Fruit fly (Drosophila melanogaster) whole organism, prepupa: ENCODE results near the gene CG6418.
A peak's percentile ranks its signal among the peaks of the same experiment; 100 is the strongest.

Experiments
- CG10631 ChIP-seq: fragments of 200-800 bp; sonication (Bioruptor generic); optimal IDR thresholded peaks from 2 replicates; lab custom pipeline; 2016; ENCODE audit warnings: missing biosample characterization, missing genetic modification characterization
- CG10669 ChIP-seq: fragments of 200-800 bp; sonication (Bioruptor generic); optimal IDR thresholded peaks from 3 replicates; lab custom pipeline; 2018; ENCODE audit warnings: missing biosample characterization, mild to moderate bottlenecking, missing genetic modification characterization, moderate library complexity
- CG11294 ChIP-seq: fragments of 200-800 bp; sonication (Bioruptor generic); IDR thresholded peaks from 2 replicates; pipeline ENCODE4 v1.3.6; 2022; ENCODE audit warnings: missing biosample characterization, missing genetic modification characterization
- CG15336 ChIP-seq: fragments of 200-800 bp; sonication (Bioruptor generic); IDR thresholded peaks from 2 replicates; pipeline ENCODE4 v1.3.6; 2022; ENCODE audit warnings: missing biosample characterization, missing genetic modification characterization
- CG1621 ChIP-seq: fragments of 200-800 bp; sonication (Bioruptor generic); optimal IDR thresholded peaks from 3 replicates; lab custom pipeline; 2018; ENCODE audit warnings: missing biosample characterization, mild to moderate bottlenecking, missing genetic modification characterization
- CG16779 ChIP-seq: fragments of 200-800 bp; sonication (Bioruptor generic); optimal IDR thresholded peaks from 3 replicates; lab custom pipeline; 2017; ENCODE audit warnings: missing biosample characterization, mild to moderate bottlenecking, missing genetic modification characterization
- CG32006 ChIP-seq: fragments of 200-800 bp; sonication (Bioruptor generic); optimal IDR thresholded peaks from 3 replicates; lab custom pipeline; 2017; ENCODE audit warnings: missing biosample characterization, mild to moderate bottlenecking, missing genetic modification characterization
- CG3919 ChIP-seq: fragments of 200-800 bp; sonication (Bioruptor generic); optimal IDR thresholded peaks from 3 replicates; lab custom pipeline; 2016; ENCODE audit warnings: missing biosample characterization, missing genetic modification characterization
- CG4318 ChIP-seq: fragments of 200-800 bp; sonication (Bioruptor generic); optimal IDR thresholded peaks from 3 replicates; lab custom pipeline; 2017; ENCODE audit warnings: missing biosample characterization, mild to moderate bottlenecking, missing genetic modification characterization
- CG6163 ChIP-seq: fragments of 200-800 bp; sonication (Bioruptor generic); IDR thresholded peaks from 3 replicates; pipeline ENCODE4 v1.3.6; 2022; ENCODE audit warnings: missing biosample characterization, missing genetic modification characterization
- CG6276 ChIP-seq: fragments of 200-800 bp; sonication (Bioruptor generic); optimal IDR thresholded peaks from 2 replicates; lab custom pipeline; 2017; ENCODE audit warnings: missing biosample characterization, mild to moderate bottlenecking, missing genetic modification characterization
- CG6792 ChIP-seq: fragments of 200-800 bp; sonication (Bioruptor generic); optimal IDR thresholded peaks from 3 replicates; lab custom pipeline; 2016; ENCODE audit warnings: missing biosample characterization, missing genetic modification characterization
- CG6808 ChIP-seq: fragments of 200-800 bp; sonication (Bioruptor generic); optimal IDR thresholded peaks from 3 replicates; lab custom pipeline; 2017; ENCODE audit warnings: missing biosample characterization, missing genetic modification characterization, mild to moderate bottlenecking, moderate library complexity, missing genetic modification reagents
- CG6854 ChIP-seq: fragments of 200-800 bp; sonication (Bioruptor generic); optimal IDR thresholded peaks from 2 replicates; lab custom pipeline; 2017; ENCODE audit warnings: missing biosample characterization, mild to moderate bottlenecking, missing genetic modification characterization
- CG8119 ChIP-seq: fragments of 200-800 bp; sonication (Bioruptor generic); IDR thresholded peaks from 3 replicates; pipeline ENCODE4 v1.3.6; 2022; ENCODE audit warnings: missing biosample characterization, missing genetic modification characterization
- CG8632 ChIP-seq: fragments of 200-800 bp; sonication (Bioruptor generic); optimal IDR thresholded peaks from 3 replicates; lab custom pipeline; 2016; ENCODE audit warnings: missing biosample characterization, missing genetic modification characterization
- CG9139 ChIP-seq: fragments of 200-800 bp; sonication (Bioruptor generic); optimal IDR thresholded peaks from 3 replicates; lab custom pipeline; 2017; ENCODE audit warnings: missing biosample characterization, mild to moderate bottlenecking, missing genetic modification characterization
- Eip78C ChIP-seq: fragments of 200-800 bp; sonication (Bioruptor generic); peaks from one replicate; lab custom pipeline; 2016; ENCODE audit warnings: missing biosample characterization, missing genetic modification characterization
- Eip93F ChIP-seq: fragments of 200-800 bp; sonication (Bioruptor generic); optimal IDR thresholded peaks from 2 replicates; lab custom pipeline; 2016; ENCODE audit warnings: missing biosample characterization, mild to moderate bottlenecking, missing genetic modification characterization
- Ets21C ChIP-seq: fragments of 200-800 bp; sonication (Bioruptor generic); optimal IDR thresholded peaks from 3 replicates; lab custom pipeline; 2016; ENCODE audit warnings: missing biosample characterization, missing genetic modification characterization
- Ets96B ChIP-seq: fragments of 200-800 bp; optimal IDR thresholded peaks from 2 replicates; lab custom pipeline; 2019; ENCODE audit warnings: missing biosample characterization, mild to moderate bottlenecking, missing genetic modification characterization, moderate library complexity
- Gug ChIP-seq: fragments of 200-800 bp; sonication (Bioruptor generic); IDR thresholded peaks from 2 replicates; pipeline ENCODE4 v1.3.6; 2022; ENCODE audit warnings: missing biosample characterization, missing genetic modification characterization
- Hr38 ChIP-seq: sonication (Bioruptor generic); optimal IDR thresholded peaks from 2 replicates; lab custom pipeline; 2016; ENCODE audit warnings: missing biosample characterization, missing genetic modification characterization
- Hr4 ChIP-seq: fragments of 200-800 bp; sonication (Bioruptor generic); optimal IDR thresholded peaks from 3 replicates; lab custom pipeline; 2016; ENCODE audit warnings: missing biosample characterization, missing genetic modification characterization
- Lpt ChIP-seq: fragments of 200-800 bp; sonication (Bioruptor generic); optimal IDR thresholded peaks from 3 replicates; lab custom pipeline; 2016; ENCODE audit warnings: missing biosample characterization, missing genetic modification characterization
- OdsH ChIP-seq: fragments of 200-800 bp; sonication (Bioruptor generic); optimal IDR thresholded peaks from 3 replicates; lab custom pipeline; 2016; ENCODE audit warnings: missing biosample characterization, missing genetic modification characterization
- Sox102F ChIP-seq: fragments of 200-800 bp; sonication (Bioruptor generic); optimal IDR thresholded peaks from 2 replicates; lab custom pipeline; 2016; ENCODE audit warnings: missing biosample characterization, mild to moderate bottlenecking, missing genetic modification characterization
- Sox14 ChIP-seq: fragments of 200-800 bp; sonication (Bioruptor generic); optimal IDR thresholded peaks from 3 replicates; lab custom pipeline; 2016; ENCODE audit warnings: missing biosample characterization, missing genetic modification characterization
- Sox15 ChIP-seq: fragments of 200-800 bp; sonication (Bioruptor generic); optimal IDR thresholded peaks from 3 replicates; lab custom pipeline; 2016; ENCODE audit warnings: missing biosample characterization, missing genetic modification characterization
- achi ChIP-seq: fragments of 200-800 bp; sonication (Bioruptor generic); optimal IDR thresholded peaks from 3 replicates; lab custom pipeline; 2016; ENCODE audit warnings: missing biosample characterization, missing genetic modification characterization
- acj6 ChIP-seq: fragments of 200-800 bp; sonication (Bioruptor generic); optimal IDR thresholded peaks from 3 replicates; lab custom pipeline; 2016; ENCODE audit warnings: missing biosample characterization, missing genetic modification characterization
- cyc ChIP-seq: fragments of 200-800 bp; sonication (Bioruptor generic); optimal IDR thresholded peaks from 3 replicates; lab custom pipeline; 2016; ENCODE audit warnings: missing biosample characterization, missing genetic modification characterization
- dac ChIP-seq: fragments of 200-800 bp; sonication (Bioruptor generic); optimal IDR thresholded peaks from 2 replicates; lab custom pipeline; 2017; ENCODE audit warnings: missing biosample characterization, mild to moderate bottlenecking, missing genetic modification characterization
- dsx ChIP-seq: fragments of 200-800 bp; optimal IDR thresholded peaks from 3 replicates; lab custom pipeline; 2019; ENCODE audit warnings: missing biosample characterization, mild to moderate bottlenecking, missing genetic modification characterization, moderate library complexity; ENCODE audit not compliant: poor library complexity, severe bottlenecking
- eg ChIP-seq: fragments of 200-800 bp; sonication (Bioruptor generic); IDR thresholded peaks from 3 replicates; pipeline ENCODE4 v1.3.6; 2022; ENCODE audit warnings: missing biosample characterization, missing genetic modification characterization
- esn ChIP-seq: fragments of 200-800 bp; sonication (Bioruptor generic); optimal IDR thresholded peaks from 2 replicates; lab custom pipeline; 2016; ENCODE audit warnings: missing biosample characterization, mild to moderate bottlenecking, missing genetic modification characterization, moderate library complexity
- fd59A ChIP-seq: fragments of 200-800 bp; sonication (Bioruptor generic); optimal IDR thresholded peaks from 2 replicates; lab custom pipeline; 2017; ENCODE audit warnings: missing biosample characterization, mild to moderate bottlenecking, missing genetic modification characterization, missing genetic modification reagents
- fd85E ChIP-seq: fragments of 200-800 bp; sonication (Bioruptor generic); optimal IDR thresholded peaks from 3 replicates; lab custom pipeline; 2016; ENCODE audit warnings: missing biosample characterization, missing genetic modification characterization
- fkh ChIP-seq: fragments of 200-800 bp; sonication (Bioruptor generic); optimal IDR thresholded peaks from 3 replicates; lab custom pipeline; 2017; ENCODE audit warnings: missing biosample characterization, mild to moderate bottlenecking, missing genetic modification characterization, moderate library complexity
- lz ChIP-seq: fragments of 200-800 bp; sonication (Bioruptor generic); optimal IDR thresholded peaks from 3 replicates; lab custom pipeline; 2016; ENCODE audit warnings: missing biosample characterization, missing genetic modification characterization
- net ChIP-seq: fragments of 200-800 bp; sonication (Bioruptor generic); optimal IDR thresholded peaks from 3 replicates; lab custom pipeline; 2016; ENCODE audit warnings: missing biosample characterization, missing genetic modification characterization
- pdm3 ChIP-seq: fragments of 200-800 bp; sonication (Bioruptor generic); optimal IDR thresholded peaks from 3 replicates; lab custom pipeline; 2016; ENCODE audit warnings: missing biosample characterization, missing genetic modification characterization
- spab ChIP-seq: fragments of 200-800 bp; sonication (Bioruptor generic); optimal IDR thresholded peaks from 2 replicates; lab custom pipeline; 2017; ENCODE audit warnings: missing biosample characterization, mild to moderate bottlenecking, missing genetic modification characterization, missing genetic modification reagents
- ss ChIP-seq, 2 experiments: fragments of 200-800 bp; sonication (Bioruptor generic); optimal IDR thresholded peaks; 2 replicates in 1 of 2; 3 replicates in 1 of 2; lab custom pipeline; 2017 to 2018; ENCODE audit warnings: mild to moderate bottlenecking in 2 of 2, missing biosample characterization in 2 of 2, missing genetic modification characterization in 2 of 2, moderate library complexity in 1 of 2
- topi ChIP-seq: fragments of 200-800 bp; sonication (Bioruptor generic); optimal IDR thresholded peaks from 3 replicates; lab custom pipeline; 2016; ENCODE audit warnings: missing biosample characterization, missing genetic modification characterization
- vri ChIP-seq: fragments of 200-800 bp; sonication (Bioruptor generic); optimal IDR thresholded peaks from 3 replicates; lab custom pipeline; 2016; ENCODE audit warnings: missing biosample characterization, mild to moderate bottlenecking, missing genetic modification characterization

CG6418 gene

dm6 chr3L:10854801-10855418 lies 23.9 kb downstream of the CG6418 start (continued):
- peak; percentile 70 for TF ChIP-seq vri
- no peak for TF ChIP-seq Hr38
- TF ChIP-seq Sox14 (GFP tag; lab: Kevin White, UChicago): peak; percentile 91
- peak; percentile 96 for TF ChIP-seq esn (GFP tag; lab: Kevin White, UChicago)
- TF ChIP-seq achi (GFP tag; lab: Kevin White, UChicago): peak; percentile 85
- peak; percentile 28 for TF ChIP-seq CG11294 (GFP tag; lab: Robert Waterston, UW)
- peak; percentile 90 for TF ChIP-seq CG6276 (GFP tag; lab: Kevin White, UChicago)
- peak; percentile 92 for TF ChIP-seq OdsH
- TF ChIP-seq fd85E (GFP tag; lab: Kevin White, UChicago): peak; percentile 71
- TF ChIP-seq Eip93F: peak; percentile 86
- peak; percentile 66 for TF ChIP-seq CG1621 (tag; lab: Kevin White, UChicago)
- TF ChIP-seq CG32006 (GFP tag; lab: Kevin White, UChicago): peak; percentile 96
- TF ChIP-seq pdm3 (GFP tag; lab: Kevin White, UChicago): peak; percentile 88
- TF ChIP-seq CG8119: peak; percentile 81
- peak; percentile 81 for TF ChIP-seq Lpt (GFP tag; lab: Kevin White, UChicago)
- TF ChIP-seq CG8632 (GFP tag; lab: Kevin White, UChicago): peak; percentile 87
- TF ChIP-seq CG4318 (GFP tag; lab: Kevin White, UChicago): peak; percentile 93
- TF ChIP-seq fd59A (GFP tag; lab: Kevin White, UChicago): peak; percentile 91
- peak; percentile 22 for TF ChIP-seq CG9139
- peak; percentile 82 for TF ChIP-seq dac (GFP tag; lab: Kevin White, UChicago)
- TF ChIP-seq Eip78C (GFP tag; lab: Kevin White, UChicago): peak; percentile 99

dm6 chr3L:10854026-10854425 lies 24.8 kb downstream of the CG6418 start:
- TF ChIP-seq CG16779 (tag; lab: Kevin White, UChicago): no peak
- TF ChIP-seq Lpt (GFP tag; lab: Kevin White, UChicago): peak; percentile 49
- TF ChIP-seq CG6808 (GFP tag; lab: Kevin White, UChicago): peak; percentile 2
- peak; percentile 35; the same call in 2 of the 3 replicates for TF ChIP-seq eg (GFP tag; lab: Robert Waterston, UW)
- TF ChIP-seq Gug (GFP tag; lab: Robert Waterston, UW): peak; percentile 51; the same call in 1 of the 2 replicates
- TF ChIP-seq CG6163 (GFP tag; lab: Robert Waterston, UW): peak; percentile 63; the same call in 2 of the 3 replicates
- no peak for TF ChIP-seq fd59A (GFP tag; lab: Kevin White, UChicago)
- 0 out of 2 replicates have a peak, but pooled peaks have one; percentile 7 for TF ChIP-seq CG15336
- peak; percentile 36; the same call in 1 of the 3 replicates for TF ChIP-seq CG8119
- no peak for TF ChIP-seq achi (GFP tag; lab: Kevin White, UChicago)

- TF ChIP-seq acj6 (peak; percentile 42), pdm3 (GFP tag; lab: Kevin White, UChicago) (peak; percentile 18), CG10669 (GFP tag; lab: Kevin White, UChicago) (no peak), Ets21C (GFP tag; lab: Kevin White, UChicago) (no peak), fkh (no peak), Sox102F (GFP tag; lab: Kevin White, UChicago) (no peak), CG8632 (GFP tag; lab: Kevin White, UChicago) (no peak), topi (GFP tag; lab: Kevin White, UChicago) (peak; percentile 9), Hr4 (GFP tag; lab: Kevin White, UChicago) (peak; percentile 57), lz (GFP tag; lab: Kevin White, UChicago) (no peak), ss (GFP tag; optimal IDR thresholded peaks at IDR 0.05; lab: Kevin White, UChicago) (no peak), CG6792 (GFP tag; lab: Kevin White, UChicago) (no peak), fd85E (GFP tag; lab: Kevin White, UChicago) (no peak), CG6854 (GFP tag; lab: Kevin White, UChicago) (no peak), dsx (GFP tag; lab: Kevin White, UChicago) (no peak), CG9139 (no peak), OdsH (peak; percentile 19), CG4318 (GFP tag; lab: Kevin White, UChicago) (peak; percentile 48), Ets96B (peak; percentile 20), CG11294 (GFP tag; lab: Robert Waterston, UW) (no peak), spab (GFP tag; lab: Kevin White, UChicago) (no peak), CG6808 (GFP tag; lab: Kevin White, UChicago) (no peak), Sox15 (GFP tag; lab: Kevin White, UChicago) (no peak), net (GFP tag; lab: Kevin White, UChicago) (no peak), cyc (no peak), CG10631 (GFP tag; lab: Kevin White, UChicago) (peak; percentile 42), CG3919 (no peak), CG6163 (GFP tag; lab: Robert Waterston, UW) (no peak)
Observed at dm6 chr3L:10853618-10854017, 25.2 kb downstream of the CG6418 start.
